Fruit fly (Drosophila melanogaster): ENCODE data around the gene elm.

Gene elm

dm6 chr3R:5612372-5613113 lies 42.1 kb downstream of the elm start, which contains the start of gene Rga (continued):
- TF ChIP-seq dysf (GFP tag; IDR thresholded peaks at IDR 0.05) (no peak), fd64A (GFP tag; optimal IDR thresholded peaks at IDR 0.05) (no peak), CG11695 (GFP tag; IDR thresholded peaks at IDR 0.05) (peak; percentile 79), CG7556 (GFP tag; optimal IDR thresholded peaks at IDR 0.05) (peak; percentile 5), C15 (GFP tag; IDR thresholded peaks at IDR 0.05) (no peak), CG17802 (tag; optimal IDR thresholded peaks at IDR 0.05) (no peak), CG14014 (GFP tag; IDR thresholded peaks at IDR 0.05) (no peak), CG6791 (GFP tag; IDR thresholded peaks at IDR 0.05; ENCODE audit: partially characterized antibody) (no peak), cg (GFP tag; optimal IDR thresholded peaks at IDR 0.05) (peak; percentile 94), Deaf1 (tag; optimal IDR thresholded peaks at IDR 0.05) (peak; percentile 83), odd (GFP tag; optimal IDR thresholded peaks at IDR 0.05) (peak; percentile 17), NC2β (GFP tag; optimal IDR thresholded peaks at IDR 0.05) (no peak), CG13624 (GFP tag; optimal IDR thresholded peaks at IDR 0.05) (peak; percentile 21), oc (tag; optimal IDR thresholded peaks at IDR 0.05) (no peak), CG1832 (GFP tag; optimal IDR thresholded peaks at IDR 0.05) (peak; percentile 56), CG32532 (GFP tag; IDR thresholded peaks at IDR 0.05) (0 out of 2 replicates have a peak, but pooled peaks have one; percentile 16), CG4282 (GFP tag; optimal IDR thresholded peaks at IDR 0.05) (no peak), Ravus (GFP tag; IDR thresholded peaks at IDR 0.05) (no peak)

dm6 chr3R:5611733-5612132 lies 42.9 kb downstream of the elm start:
- TF ChIP-seq zfh1 (GFP tag; IDR thresholded peaks at IDR 0.05) (no peak), CG14860 (GFP tag; IDR thresholded peaks at IDR 0.05; ENCODE audit: partially characterized antibody) (no peak), dmrt99B (tag; optimal IDR thresholded peaks at IDR 0.05) (no peak), oc (tag; optimal IDR thresholded peaks at IDR 0.05) (no peak), jumu (GFP tag; optimal IDR thresholded peaks at IDR 0.05) (no peak), CG11504 (tag; optimal IDR thresholded peaks at IDR 0.05) (no peak), ham (GFP tag; IDR thresholded peaks at IDR 0.05) (no peak), HHEX (GFP tag; optimal IDR thresholded peaks at IDR 0.05) (peak; percentile 10), CG8478 (optimal IDR thresholded peaks at IDR 0.05) (no peak), grn (GFP tag; optimal IDR thresholded peaks at IDR 0.05) (no peak), CG2875 (GFP tag; optimal IDR thresholded peaks at IDR 0.05) (no peak), Ets65A (GFP tag) (peak; percentile 63), CG12659 (GFP tag; optimal IDR thresholded peaks at IDR 0.05) (peak; percentile 17), CG4360 (GFP tag; IDR thresholded peaks at IDR 0.05) (peak; percentile 65), CTCF (GFP tag; optimal IDR thresholded peaks at IDR 0.05) (peak; percentile 3), schlank (tag; optimal IDR thresholded peaks at IDR 0.05) (no peak), amos (GFP tag; IDR thresholded peaks at IDR 0.05; ENCODE audit: partially characterized antibody) (no peak), corto (GFP tag; optimal IDR thresholded peaks at IDR 0.05) (no peak), lola (GFP tag; optimal IDR thresholded peaks at IDR 0.05) (peak in 1 of 3 experiments; percentile 3), pros (GFP tag; optimal IDR thresholded peaks at IDR 0.05) (no peak), CG31365 (tag; optimal IDR thresholded peaks at IDR 0.05) (no peak), stwl (tag; optimal IDR thresholded peaks at IDR 0.05) (peak; percentile 31), GATAe (GFP tag; conservative IDR thresholded peaks at IDR 0.05) (no peak), crp (GFP tag; optimal IDR thresholded peaks at IDR 0.05) (peak in 1 of 2 experiments; percentile 77), CG6254 (GFP tag; optimal IDR thresholded peaks at IDR 0.05) (no peak), Dip2 (GFP tag; IDR thresholded peaks at IDR 0.05) (no peak), Six4 (GFP tag; optimal IDR thresholded peaks at IDR 0.05) (no peak), Hr39 (optimal IDR thresholded peaks at IDR 0.05) (no peak), CG14667 (GFP tag; IDR thresholded peaks at IDR 0.05) (no peak), rib (GFP tag; IDR thresholded peaks at IDR 0.05) (0 out of 2 replicates have a peak, but pooled peaks have one; percentile 42), CG10267 (tag; optimal IDR thresholded peaks at IDR 0.05) (peak; percentile 80), emc (GFP tag; optimal IDR thresholded peaks at IDR 0.05) (no peak), Pdp1 (GFP tag; optimal IDR thresholded peaks at IDR 0.05) (peak in 1 of 2 experiments; percentile 23)

All from whole organism, embryonic.